Worm (Caenorhabditis elegans): ENCODE measurements around the gene oct-2.

The oct-2 gene

ce11 chrX:11344899-11345298 lies 1.4 kb upstream of the oct-2 start:
- TF ChIP-seq pros-1 (tag; optimal IDR thresholded peaks at IDR 0.05) = no peak
- no peak for TF ChIP-seq hlh-8 (tag; optimal IDR thresholded peaks at IDR 0.05)
- TF ChIP-seq elt-2 (tag; optimal IDR thresholded peaks at IDR 0.05) = no peak

ce11 chrX:11345471-11345870 lies 784 bp upstream of the oct-2 start:
- TF ChIP-seq ceh-24 (tag; optimal IDR thresholded peaks at IDR 0.05) (no peak), unc-42 (tag; optimal IDR thresholded peaks at IDR 0.05) (peak; percentile 71), unc-86 (tag; optimal IDR thresholded peaks at IDR 0.05) (no peak), fkh-6 (tag; optimal IDR thresholded peaks at IDR 0.05) (no peak), lim-6 (tag; optimal IDR thresholded peaks at IDR 0.05) (no peak)

- TF ChIP-seq sox-4 (tag; optimal IDR thresholded peaks at IDR 0.05) (no peak), pha-4 (tag; optimal IDR thresholded peaks at IDR 0.05) (no peak), zip-5 (tag; optimal IDR thresholded peaks at IDR 0.05) (no peak), odd-2 (tag; optimal IDR thresholded peaks at IDR 0.05) (no peak), ceh-9 (tag; optimal IDR thresholded peaks at IDR 0.05) (no peak), elt-4 (tag; optimal IDR thresholded peaks at IDR 0.05) (no peak), tbx-2 (tag; optimal IDR thresholded peaks at IDR 0.05) (no peak), C08G9.2 (tag; optimal IDR thresholded peaks at IDR 0.05) (no peak), gmeb-2 (tag; optimal IDR thresholded peaks at IDR 0.05) (no peak), ref-2 (tag; optimal IDR thresholded peaks at IDR 0.05) (no peak)
Observed at ce11 chrX:11351288-11351687, 5.0 kb downstream of the oct-2 start.

ce11 chrX:11351856-11352255 lies 5.6 kb downstream of the oct-2 start, which contains the start of gene pgp-3:
Gene pgp-3, plus strand, starts transcription at chrX:11352156.
- no peak for TF ChIP-seq hlh-30 (tag; optimal IDR thresholded peaks at IDR 0.05; ENCODE audit: insufficient read depth)
- TF ChIP-seq pax-1 (tag; optimal IDR thresholded peaks at IDR 0.05) = no peak
- TF ChIP-seq elt-2 (tag; optimal IDR thresholded peaks at IDR 0.05) = no peak
- TF ChIP-seq ahr-1 (tag; optimal IDR thresholded peaks at IDR 0.05) = no peak
- no peak for TF ChIP-seq ceh-6 (GFP tag; optimal IDR thresholded peaks at IDR 0.05)
- TF ChIP-seq K02D7.2 (tag; optimal IDR thresholded peaks at IDR 0.05) = no peak
- no peak for TF ChIP-seq ceh-31 (tag; optimal IDR thresholded peaks at IDR 0.05)
- no peak for TF ChIP-seq ceh-34 (tag; optimal IDR thresholded peaks at IDR 0.05)
- TF ChIP-seq ceh-2 (tag; optimal IDR thresholded peaks at IDR 0.05) = no peak
- TF ChIP-seq C08G9.2 (tag; optimal IDR thresholded peaks at IDR 0.05) = no peak

ce11 chrX:11355856-11356255 lies 9.6 kb downstream of the oct-2 start:
- TF ChIP-seq ceh-45 (GFP tag; IDR thresholded peaks at IDR 0.05) (no peak), sox-4 (tag; optimal IDR thresholded peaks at IDR 0.05) (no peak), ceh-18 (tag; optimal IDR thresholded peaks at IDR 0.05) (no peak), ttx-3 (tag; optimal IDR thresholded peaks at IDR 0.05) (no peak), unc-86 (tag; optimal IDR thresholded peaks at IDR 0.05) (no peak), F13H6.1 (tag; optimal IDR thresholded peaks at IDR 0.05) (no peak), ceh-30 (tag; optimal IDR thresholded peaks at IDR 0.05) (no peak), nhr-232 (tag; optimal IDR thresholded peaks at IDR 0.05) (no peak), syd-9 (tag; optimal IDR thresholded peaks at IDR 0.05) (no peak), madf-2 (tag; optimal IDR thresholded peaks at IDR 0.05) (no peak), hlh-6 (tag; optimal IDR thresholded peaks at IDR 0.05) (no peak), sox-2 (GFP tag; IDR thresholded peaks at IDR 0.05) (no peak), pag-3 (tag; optimal IDR thresholded peaks at IDR 0.05; ENCODE audit: borderline replicate concordance) (no peak), sdc-2 (tag; optimal IDR thresholded peaks at IDR 0.05) (no peak), odd-2 (tag; optimal IDR thresholded peaks at IDR 0.05) (no peak), zip-5 (tag; optimal IDR thresholded peaks at IDR 0.05) (no peak), lin-11 (tag; optimal IDR thresholded peaks at IDR 0.05) (no peak)

Data from whole organism, late embryonic.